Worm (Caenorhabditis elegans): Measurements from ENCODE around the gene ZK354.8.

- TF ChIP-seq dmd-6 (GFP tag; IDR thresholded peaks at IDR 0.05): peak; percentile 57
- no peak for TF ChIP-seq F49E8.2 (tag; optimal IDR thresholded peaks at IDR 0.05; ENCODE audit: borderline replicate concordance)
- TF ChIP-seq nhr-76 (tag; optimal IDR thresholded peaks at IDR 0.05): no peak
- no peak for TF ChIP-seq nhr-237 (tag; optimal IDR thresholded peaks at IDR 0.05)
Observed at ce11 chrIV:5344168-5344567, 38.2 kb upstream of the ZK354.8 start.

Measured in whole organism, L4 larva.